Fruit fly (Drosophila melanogaster): ENCODE data around the gene Rbcn-3B.

- TF ChIP-seq CG8478 (optimal IDR thresholded peaks at IDR 0.05): no peak
- no peak for TF ChIP-seq CTCF (optimal IDR thresholded peaks at IDR 0.05)
Observed at dm6 chrX:1950311-1950710, 41.6 kb downstream of the Rbcn-3B start.
